Fruit fly (Drosophila melanogaster) ovary, adult (tissue): ENCODE data around the gene CG17625.
A peak's percentile ranks its signal among the peaks of the same experiment; 100 is the strongest.

Source experiments
- CG17801 ChIP-seq: fragments of 200-800 bp; optimal IDR thresholded peaks from 2 replicates; lab custom pipeline; 2019; ENCODE audit warnings: missing biosample characterization, mild to moderate bottlenecking, missing genetic modification characterization, moderate library complexity; ENCODE audit not compliant: partially characterized antibody

The CG17625 gene

DNA sequence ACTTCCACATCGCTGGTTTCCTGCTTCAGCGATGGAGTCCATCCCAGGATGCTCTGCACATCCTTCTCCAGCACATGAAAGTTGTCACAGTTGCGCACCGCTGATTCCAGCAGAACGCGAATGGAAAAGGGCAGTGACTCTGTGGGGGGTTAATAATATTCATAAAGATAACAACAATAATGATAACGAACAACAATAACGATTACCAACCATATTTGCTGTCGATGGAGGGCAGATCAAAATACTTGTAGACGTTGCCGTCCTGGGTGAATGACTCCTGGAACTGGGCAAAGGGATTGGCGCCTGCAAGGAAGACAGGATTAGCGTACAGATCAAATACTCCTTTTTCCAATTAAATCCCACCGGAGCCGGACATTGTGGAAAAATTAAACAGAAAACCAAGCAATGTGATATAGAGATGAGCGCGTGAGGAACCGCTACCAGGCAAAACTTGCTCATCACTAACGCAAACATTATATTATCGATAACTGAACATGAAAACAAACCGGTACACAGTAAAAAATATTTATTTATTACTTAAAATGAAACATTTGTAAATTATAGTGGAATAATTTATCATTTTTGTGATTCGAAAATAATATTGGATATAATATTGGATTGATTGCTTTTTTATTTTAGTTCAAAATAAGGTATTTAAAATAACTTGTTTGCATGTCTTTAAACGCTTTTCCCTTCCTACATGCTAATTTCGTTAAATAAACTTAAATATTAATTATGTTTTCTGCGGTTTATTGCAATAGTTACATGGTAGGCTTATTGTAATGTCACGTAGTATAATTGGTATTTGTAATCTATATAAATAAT, 37.7 kb downstream of the CG17625 start, which contains the start of gene Irp-1A:
Irp-1A (minus strand) TSS at position 439 of the 825 bp plus-strand sequence.
- peak; percentile 66 for TF ChIP-seq CG17801 (GFP tag; lab: Kevin White, UChicago)

- no peak for TF ChIP-seq CG17801 (GFP tag; lab: Kevin White, UChicago)
Observed at dm6 chr3R:22726031-22726770, 39.6 kb downstream of the CG17625 start, which contains the start of gene RNF220. Gene RNF220 (minus strand): TSS chr3R:22726414.

DNA sequence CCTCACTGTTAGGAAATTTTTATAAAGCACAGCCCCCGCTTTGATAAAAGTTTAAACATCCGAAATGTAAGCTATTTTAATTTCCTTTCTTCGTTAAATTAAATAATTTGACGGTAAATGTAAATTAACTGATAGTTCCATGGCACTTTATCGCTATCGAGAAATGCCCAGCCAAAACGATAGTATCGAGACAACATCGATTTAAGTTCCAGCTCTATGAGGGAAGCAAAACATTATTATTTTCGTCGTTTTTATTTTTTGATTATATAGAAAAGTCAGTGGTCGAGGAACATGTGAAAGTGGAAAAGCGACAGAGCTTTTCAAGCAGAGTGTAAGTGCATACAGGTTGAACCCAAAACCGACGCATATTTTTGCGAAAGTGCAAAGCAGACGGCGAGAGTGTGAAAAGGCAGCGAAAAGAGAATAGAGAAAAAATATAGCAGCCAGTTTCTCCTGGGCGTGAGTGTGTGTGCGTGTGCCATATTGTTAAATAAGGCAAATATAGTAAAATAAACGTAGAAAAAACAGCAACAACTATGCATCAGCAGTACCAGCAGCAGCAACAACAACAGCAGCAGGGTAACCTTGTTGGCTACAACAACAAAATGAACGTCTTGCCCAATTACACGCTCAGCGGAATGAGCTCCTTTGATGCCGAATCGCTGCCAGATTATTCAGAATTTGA, 40.3 kb downstream of the CG17625 start, which contains the start of gene CG45049:
CG45049 (plus strand) TSS at position 197 of the 685 bp plus-strand sequence.
- no peak for TF ChIP-seq CG17801 (GFP tag; lab: Kevin White, UChicago)

DNA sequence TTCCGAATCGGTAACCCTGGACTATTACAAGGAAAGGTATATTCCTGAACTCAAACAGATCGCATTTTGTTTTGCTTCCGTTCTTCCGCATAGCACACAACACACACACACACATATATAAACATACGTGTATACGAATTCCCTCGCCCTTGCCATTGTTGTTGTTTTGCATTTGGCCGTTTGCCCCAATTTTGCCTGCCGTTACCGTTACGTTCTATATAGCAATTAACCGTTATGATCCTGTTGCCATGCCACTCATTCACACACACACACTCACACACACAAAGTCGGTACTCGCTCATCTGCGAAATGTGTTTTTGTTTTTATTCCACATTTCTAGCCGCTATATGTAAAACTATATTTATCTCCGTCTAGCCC, 40.8 kb downstream of the CG17625 start:
- TF ChIP-seq CG17801 (GFP tag; lab: Kevin White, UChicago) = no peak

DNA sequence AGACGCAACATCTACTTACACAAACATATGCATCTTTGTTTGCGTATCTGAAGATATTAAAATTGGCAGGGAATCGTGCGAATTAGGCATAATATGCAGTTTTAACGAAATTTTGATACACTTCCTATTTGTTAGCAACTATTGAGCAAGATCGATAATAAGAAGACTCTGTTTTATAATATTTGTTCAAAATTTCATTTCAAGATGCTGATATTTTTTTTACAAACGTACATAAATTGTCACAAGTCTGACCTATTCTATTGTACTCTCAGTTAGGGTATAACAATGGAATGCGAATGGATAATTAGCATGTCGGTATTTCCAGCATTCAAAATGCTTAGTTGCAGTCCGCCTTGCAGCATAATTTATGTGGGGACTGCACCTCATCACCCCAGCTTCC, 41.2 kb downstream of the CG17625 start:
- TF ChIP-seq CG17801 (GFP tag; lab: Kevin White, UChicago) = no peak

dm6 chr3R:22732995-22733394, 46.3 kb downstream of the CG17625 start:
- TF ChIP-seq CG17801 (GFP tag; lab: Kevin White, UChicago) = no peak

DNA sequence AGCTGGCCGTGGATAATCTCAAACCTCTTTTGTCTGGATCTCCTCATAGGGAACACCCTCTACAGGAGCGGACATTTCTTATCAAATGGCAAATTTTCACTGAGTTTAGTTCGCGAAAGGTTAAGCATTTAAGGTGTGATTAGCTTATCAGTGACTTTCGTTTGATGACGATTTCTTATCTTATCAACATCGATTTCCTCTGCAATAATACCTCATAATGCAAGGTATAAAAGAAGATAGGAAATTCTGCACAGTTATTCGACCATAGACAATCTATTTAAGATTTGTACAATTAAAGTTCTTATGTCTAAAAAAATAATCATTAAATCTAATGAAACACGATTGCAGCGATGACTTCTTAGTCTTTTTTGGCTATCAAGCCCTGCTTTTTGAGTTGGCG, 47.1 kb downstream of the CG17625 start, which contains the start of gene Takl2:
Takl2 (minus strand) TSS at position 101 of the 400 bp plus-strand sequence.
- no peak for TF ChIP-seq CG17801 (GFP tag; lab: Kevin White, UChicago)
